Worm (Caenorhabditis elegans) whole organism, early embryonic: ENCODE measurements around the gene somi-1.

ENCODE experiments used
- B0310.2 ChIP-seq: sonication (generic microtip); optimal IDR thresholded peaks from 2 replicates; lab custom pipeline; 2016; ENCODE audit warnings: mild to moderate bottlenecking, missing genetic modification characterization, missing compliant biosample characterization
- ama-1 ChIP-seq: fragments of 150-350 bp; optimal IDR thresholded peaks from 2 replicates; lab custom pipeline; 2014
- ceh-13 ChIP-seq: fragments of 200-800 bp; sonication (Bioruptor generic); optimal IDR thresholded peaks from 2 replicates; lab custom pipeline; 2018; ENCODE audit warnings: mild to moderate bottlenecking, missing genetic modification characterization, missing compliant biosample characterization
- flt-1 ChIP-seq: fragments of 200-800 bp; sonication (Bioruptor generic); IDR thresholded peaks from 2 replicates; pipeline ENCODE4 v1.3.6; 2022; ENCODE audit warnings: missing genetic modification characterization, missing compliant biosample characterization
- hmg-4 ChIP-seq: fragments of 200-800 bp; sonication (Bioruptor generic); optimal IDR thresholded peaks from 2 replicates; lab custom pipeline; 2018; ENCODE audit warnings: mild to moderate bottlenecking, missing genetic modification characterization, missing compliant biosample characterization
- pes-1 ChIP-seq: fragments of 200-800 bp; sonication (Bioruptor generic); IDR thresholded peaks from 2 replicates; pipeline ENCODE4 v1.3.6; 2022; ENCODE audit warnings: missing genetic modification reagents, missing genetic modification characterization, missing compliant biosample characterization
- sea-1 ChIP-seq: fragments of 200-800 bp; sonication (Bioruptor generic); conservative IDR thresholded peaks from 2 replicates; pipeline ENCODE4 v1.3.6; 2022; ENCODE audit warnings: missing genetic modification characterization, missing compliant biosample characterization
- tbx-11 ChIP-seq: fragments of 200-800 bp; sonication (Bioruptor generic); IDR thresholded peaks from 2 replicates; pipeline ENCODE4 v1.3.6; 2022; ENCODE audit warnings: missing genetic modification characterization, missing compliant biosample characterization
- tbx-37 ChIP-seq: fragments of 200-800 bp; sonication (Bioruptor generic); conservative IDR thresholded peaks from 2 replicates; pipeline ENCODE4 v1.3.6; 2022; ENCODE audit warnings: missing genetic modification reagents, missing genetic modification characterization, missing compliant biosample characterization
- tra-4 ChIP-seq: sonication (generic microtip); optimal IDR thresholded peaks from 2 replicates; lab custom pipeline; 2017; ENCODE audit warnings: missing genetic modification characterization, missing compliant biosample characterization

ce11 chrV:13358823-13359592 lies 32.2 kb downstream of the somi-1 start, which contains the start of gene F32H5.3:
- no peak for TF ChIP-seq ama-1 (lab: Kevin White, UChicago)
- no peak for TF ChIP-seq ceh-13 (GFP tag; lab: Kevin White, UChicago)
- TF ChIP-seq sea-1 (GFP tag; lab: Robert Waterston, UW), result no peak
- no peak for TF ChIP-seq pes-1 (GFP tag; lab: Robert Waterston, UW)
- TF ChIP-seq tbx-37 (GFP tag; lab: Robert Waterston, UW), result no peak
- no peak for TF ChIP-seq B0310.2 (tag; lab: Kevin White, UChicago)
- TF ChIP-seq tbx-11 (GFP tag; lab: Robert Waterston, UW), result no peak
- no peak for TF ChIP-seq flt-1 (GFP tag; lab: Robert Waterston, UW)
- TF ChIP-seq hmg-4 (GFP tag; lab: Kevin White, UChicago), result no peak
- TF ChIP-seq tra-4, result no peak
